Worm (Caenorhabditis elegans) whole organism, L1 larva: ENCODE measurements around the gene fbxb-104.

Source experiments
- C34B4.2 ChIP-seq: sonication (generic microtip); optimal IDR thresholded peaks from 2 replicates; lab custom pipeline; 2017; ENCODE audit warnings: mild to moderate bottlenecking, missing genetic modification characterization, missing compliant biosample characterization
- F16B12.6 ChIP-seq: fragments of 150-350 bp; optimal IDR thresholded peaks from 2 replicates; lab custom pipeline; 2014; ENCODE audit warnings: missing biosample characterization, missing genetic modification characterization
- Y116A8C.19 ChIP-seq: sonication (generic microtip); optimal IDR thresholded peaks from 2 replicates; lab custom pipeline; 2016; ENCODE audit warnings: missing compliant biosample characterization, missing genetic modification characterization, borderline replicate concordance
- aha-1 ChIP-seq: fragments of 150-350 bp; optimal IDR thresholded peaks from 2 replicates; lab custom pipeline; 2014; ENCODE audit warnings: missing biosample characterization, missing genetic modification characterization
- alr-1 ChIP-seq: fragments of 200-800 bp; sonication (Bioruptor generic); optimal IDR thresholded peaks from 2 replicates; lab custom pipeline; 2018; ENCODE audit warnings: borderline replicate concordance, mild to moderate bottlenecking, missing genetic modification characterization, missing compliant biosample characterization
- ama-1 ChIP-seq: fragments of 150-350 bp; optimal IDR thresholded peaks from 2 replicates; lab custom pipeline; 2014
- blmp-1 ChIP-seq: fragments of 150-350 bp; optimal IDR thresholded peaks from 2 replicates; lab custom pipeline; 2014; ENCODE audit warnings: missing biosample characterization, missing genetic modification characterization
- ceh-63 ChIP-seq: fragments of 200-800 bp; sonication (Bioruptor generic); optimal IDR thresholded peaks from 2 replicates; lab custom pipeline; 2018; ENCODE audit warnings: mild to moderate bottlenecking, missing genetic modification characterization, missing compliant biosample characterization
- ceh-8 ChIP-seq: fragments of 200-800 bp; sonication (Bioruptor generic); optimal IDR thresholded peaks from 2 replicates; lab custom pipeline; 2018; ENCODE audit warnings: mild to moderate bottlenecking, missing genetic modification characterization, moderate library complexity, missing compliant biosample characterization
- ceh-88 ChIP-seq: fragments of 200-800 bp; sonication (Bioruptor generic); IDR thresholded peaks from 2 replicates; pipeline ENCODE4 v1.3.6; 2022; ENCODE audit warnings: missing genetic modification characterization, missing compliant biosample characterization
- ceh-90 ChIP-seq: sonication (generic microtip); optimal IDR thresholded peaks from 2 replicates; lab custom pipeline; 2016; ENCODE audit warnings: missing genetic modification characterization, missing compliant biosample characterization
- efl-3 ChIP-seq: fragments of 200-800 bp; sonication (Bioruptor generic); optimal IDR thresholded peaks from 2 replicates; lab custom pipeline; 2018; ENCODE audit warnings: mild to moderate bottlenecking, missing genetic modification characterization, missing compliant biosample characterization
- egl-27 ChIP-seq, 2 experiments: fragments of 150-350 bp in 1 of 2; sonication (generic microtip); optimal IDR thresholded peaks; 3 replicates each; lab custom pipeline; 2017 to 2018; ENCODE audit warnings: missing biosample characterization in 2 of 2, missing genetic modification characterization in 2 of 2, missing genetic modification reagents in 2 of 2
- elt-2 ChIP-seq: sonication (generic microtip); optimal IDR thresholded peaks from 2 replicates; lab custom pipeline; 2016; ENCODE audit warnings: missing genetic modification characterization, mild to moderate bottlenecking, inconsistent platforms, missing compliant biosample characterization, missing genetic modification reagents
- ets-5 ChIP-seq: fragments of 200-800 bp; sonication (Bioruptor generic); IDR thresholded peaks from 2 replicates; pipeline ENCODE4 v1.3.6; 2022; ENCODE audit warnings: missing genetic modification characterization, missing compliant biosample characterization
- fkh-10 ChIP-seq: sonication (generic microtip); optimal IDR thresholded peaks from 2 replicates; lab custom pipeline; 2017; ENCODE audit warnings: missing biosample characterization, missing genetic modification reagents, missing genetic modification characterization
- grh-1 ChIP-seq: fragments of 200-800 bp; sonication (Bioruptor generic); IDR thresholded peaks from 2 replicates; pipeline ENCODE4 v1.3.6; 2022; ENCODE audit warnings: missing genetic modification reagents, missing genetic modification characterization, missing compliant biosample characterization
- hlh-17 ChIP-seq: fragments of 200-800 bp; sonication (Bioruptor generic); optimal IDR thresholded peaks from 2 replicates; lab custom pipeline; 2018; ENCODE audit warnings: missing genetic modification characterization, mild to moderate bottlenecking, missing compliant biosample characterization, moderate library complexity, borderline replicate concordance
- hlh-4 ChIP-seq: sonication (generic microtip); optimal IDR thresholded peaks from 2 replicates; lab custom pipeline; 2016; ENCODE audit warnings: mild to moderate bottlenecking, missing genetic modification characterization, missing compliant biosample characterization
- isw-1 ChIP-seq: fragments of 200-800 bp; sonication (Bioruptor generic); IDR thresholded peaks from 2 replicates; pipeline ENCODE4 v1.3.6; 2022; ENCODE audit warnings: missing genetic modification characterization, missing compliant biosample characterization
- jun-1 ChIP-seq: fragments of 150-350 bp; optimal IDR thresholded peaks from 2 replicates; lab custom pipeline; 2014; ENCODE audit warnings: missing biosample characterization, missing genetic modification reagents, missing genetic modification characterization
- lin-13 ChIP-seq: fragments of 150-350 bp; optimal IDR thresholded peaks from 2 replicates; lab custom pipeline; 2014; ENCODE audit warnings: missing biosample characterization, missing genetic modification reagents, missing genetic modification characterization
- lin-14 ChIP-seq: fragments of 200-800 bp; sonication (Bioruptor generic); optimal IDR thresholded peaks from 2 replicates; lab custom pipeline; 2018; ENCODE audit warnings: mild to moderate bottlenecking, missing genetic modification characterization, moderate library complexity, missing compliant biosample characterization
- lin-35 ChIP-seq, 2 experiments: fragments of 150-350 bp; optimal IDR thresholded peaks; 2 replicates each; lab custom pipeline; 2014; ENCODE audit warnings: missing biosample characterization in 2 of 2, missing genetic modification characterization in 2 of 2, missing genetic modification reagents in 2 of 2
- lin-39 ChIP-seq: fragments of 150-350 bp; optimal IDR thresholded peaks from 2 replicates; lab custom pipeline; 2014; ENCODE audit warnings: missing biosample characterization, missing genetic modification reagents, missing genetic modification characterization
- lir-3 ChIP-seq: sonication (generic microtip); optimal IDR thresholded peaks from 2 replicates; lab custom pipeline; 2016; ENCODE audit warnings: mild to moderate bottlenecking, missing genetic modification characterization, moderate library complexity, missing compliant biosample characterization; ENCODE audit not compliant: poor library complexity
- lsy-2 ChIP-seq, 2 experiments: fragments of 150-350 bp; optimal IDR thresholded peaks; 2 replicates each; lab custom pipeline; 2014; ENCODE audit warnings: missing biosample characterization in 2 of 2, missing genetic modification characterization in 2 of 2
- mdl-1 ChIP-seq, 2 experiments: fragments of 150-350 bp; optimal IDR thresholded peaks; 2 replicates each; lab custom pipeline; 2014 to 2017; ENCODE audit warnings: missing biosample characterization in 2 of 2, missing genetic modification characterization in 2 of 2, inconsistent platforms in 1 of 2
- mef-2 ChIP-seq: fragments of 150-350 bp; optimal IDR thresholded peaks from 2 replicates; lab custom pipeline; 2014; ENCODE audit warnings: missing biosample characterization, missing genetic modification characterization
- mep-1 ChIP-seq: fragments of 150-350 bp; optimal IDR thresholded peaks from 2 replicates; lab custom pipeline; 2014; ENCODE audit warnings: missing biosample characterization, missing genetic modification characterization
- nhr-11 ChIP-seq: fragments of 150-350 bp; optimal IDR thresholded peaks from 2 replicates; lab custom pipeline; 2014; ENCODE audit warnings: missing biosample characterization, missing genetic modification characterization
- nhr-12 ChIP-seq: sonication (generic microtip); optimal IDR thresholded peaks from 2 replicates; lab custom pipeline; 2017; ENCODE audit warnings: missing biosample characterization, missing genetic modification characterization
- nhr-237 ChIP-seq: fragments of 150-350 bp; optimal IDR thresholded peaks from 2 replicates; lab custom pipeline; 2014; ENCODE audit warnings: missing biosample characterization, missing genetic modification characterization
- nhr-28 ChIP-seq: fragments of 150-350 bp; optimal IDR thresholded peaks from 2 replicates; lab custom pipeline; 2014; ENCODE audit warnings: missing biosample characterization, missing genetic modification characterization
- nhr-71 ChIP-seq: sonication (generic microtip); optimal IDR thresholded peaks from 2 replicates; lab custom pipeline; 2016; ENCODE audit warnings: mild to moderate bottlenecking, missing genetic modification characterization, moderate library complexity, missing compliant biosample characterization
- nhr-76 ChIP-seq: sonication (generic microtip); optimal IDR thresholded peaks from 2 replicates; lab custom pipeline; 2017; ENCODE audit warnings: missing biosample characterization, missing genetic modification characterization
- nhr-84 ChIP-seq: sonication (generic microtip); optimal IDR thresholded peaks from 2 replicates; lab custom pipeline; 2017; ENCODE audit warnings: missing biosample characterization, missing genetic modification characterization
- nhr-85 ChIP-seq: sonication (generic microtip); peaks from one replicate; lab custom pipeline; 2016; ENCODE audit warnings: missing genetic modification characterization, inconsistent platforms, missing compliant biosample characterization
- pag-3 ChIP-seq: sonication (generic microtip); optimal IDR thresholded peaks from 2 replicates; lab custom pipeline; 2017; ENCODE audit warnings: missing genetic modification characterization, mild to moderate bottlenecking, missing compliant biosample characterization, antibody characterized with exemption, borderline replicate concordance; ENCODE audit not compliant: insufficient read depth
- skn-1 ChIP-seq: fragments of 150-350 bp; optimal IDR thresholded peaks from 2 replicates; lab custom pipeline; 2014; ENCODE audit warnings: missing biosample characterization, missing genetic modification characterization
- snpc-4 ChIP-seq: fragments of 150-350 bp; optimal IDR thresholded peaks from 2 replicates; lab custom pipeline; 2014; ENCODE audit warnings: missing biosample characterization, missing genetic modification characterization
- snu-23 ChIP-seq: sonication (generic microtip); optimal IDR thresholded peaks from 2 replicates; lab custom pipeline; 2016; ENCODE audit warnings: missing genetic modification characterization, missing compliant biosample characterization
- sox-4 ChIP-seq: sonication (generic microtip); optimal IDR thresholded peaks from 2 replicates; lab custom pipeline; 2016; ENCODE audit warnings: missing genetic modification characterization, missing compliant biosample characterization
- sup-37 ChIP-seq: fragments of 200-800 bp; sonication (Bioruptor generic); optimal IDR thresholded peaks from 2 replicates; lab custom pipeline; 2018; ENCODE audit warnings: mild to moderate bottlenecking, missing genetic modification characterization, missing compliant biosample characterization
- swsn-7 ChIP-seq: sonication (generic microtip); optimal IDR thresholded peaks from 2 replicates; lab custom pipeline; 2016; ENCODE audit warnings: missing genetic modification characterization, missing compliant biosample characterization
- tbx-2 ChIP-seq: sonication (generic microtip); optimal IDR thresholded peaks from 2 replicates; lab custom pipeline; 2016; ENCODE audit warnings: missing genetic modification characterization, missing compliant biosample characterization
- tlp-1 ChIP-seq: fragments of 150-350 bp; optimal IDR thresholded peaks from 2 replicates; lab custom pipeline; 2014; ENCODE audit warnings: missing biosample characterization, missing genetic modification characterization
- unc-130 ChIP-seq: fragments of 150-350 bp; optimal IDR thresholded peaks from 2 replicates; lab custom pipeline; 2017; ENCODE audit warnings: missing biosample characterization, missing genetic modification characterization, inconsistent platforms
- unc-30 ChIP-seq: sonication (generic microtip); optimal IDR thresholded peaks from 2 replicates; lab custom pipeline; 2017; ENCODE audit warnings: missing biosample characterization, missing genetic modification characterization
- unc-98 ChIP-seq: fragments of 200-800 bp; sonication (Bioruptor generic); IDR thresholded peaks from 2 replicates; pipeline ENCODE4 v1.3.6; 2022; ENCODE audit warnings: missing genetic modification characterization, missing compliant biosample characterization
- xbp-1 ChIP-seq: sonication (generic microtip); optimal IDR thresholded peaks from 2 replicates; lab custom pipeline; 2016; ENCODE audit warnings: missing genetic modification characterization, missing compliant biosample characterization
- zag-1 ChIP-seq: fragments of 150-350 bp; optimal IDR thresholded peaks from 2 replicates; lab custom pipeline; 2014; ENCODE audit warnings: missing biosample characterization, missing genetic modification characterization
- ztf-11 ChIP-seq, 2 experiments: sonication (generic microtip); optimal IDR thresholded peaks; 2 replicates each; lab custom pipeline; 2016 to 2017; ENCODE audit warnings: missing genetic modification characterization in 2 of 2, missing biosample characterization in 1 of 2, missing compliant biosample characterization in 1 of 2
- ztf-4 ChIP-seq: fragments of 150-350 bp; optimal IDR thresholded peaks from 2 replicates; lab custom pipeline; 2014; ENCODE audit warnings: missing biosample characterization, missing genetic modification characterization

fbxb-104 gene

DNA sequence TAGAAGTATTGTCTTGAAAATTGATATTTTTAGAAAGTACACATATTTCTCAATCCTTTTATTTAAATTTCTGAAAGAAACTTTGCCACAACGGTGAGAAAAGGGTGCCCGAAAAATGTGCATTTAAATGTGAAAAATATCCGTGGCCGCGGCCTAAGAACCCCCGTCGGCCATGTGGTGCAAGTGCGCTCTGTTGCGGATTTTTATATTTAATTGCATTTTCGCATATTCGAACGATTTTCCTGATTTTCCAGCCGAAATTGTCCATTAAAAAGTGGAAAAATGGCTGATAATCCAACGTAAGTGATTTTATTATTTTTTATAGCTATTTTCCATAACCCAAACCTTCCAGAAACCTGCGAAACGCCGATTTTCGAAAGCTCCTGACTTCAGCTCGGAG lies 5.2 kb upstream of the fbxb-104 start, which contains the start of gene smu-2:
Gene smu-2 (plus strand): TSS at position 178 of the 400 bp plus-strand sequence.
- TF ChIP-seq unc-30 (tag; lab: Kevin White, UChicago) (no peak), snpc-4 (tag; lab: Kevin White, UChicago) (peak; percentile 41), ceh-90 (peak; percentile 84), aha-1 (no peak), snu-23 (no peak), nhr-12 (no peak), ztf-4 (tag; lab: Kevin White, UChicago) (no peak), alr-1 (tag; lab: Kevin White, UChicago) (no peak), ceh-88 (GFP tag; lab: Robert Waterston, UW) (no peak), elt-2 (peak; percentile 48), swsn-7 (tag; lab: Kevin White, UChicago) (no peak), unc-98 (GFP tag; lab: Robert Waterston, UW) (peak; percentile 68), mdl-1 (tag; optimal IDR thresholded peaks at IDR 0.05; lab: Kevin White, UChicago) (no peak), nhr-76 (tag; lab: Kevin White, UChicago) (no peak), unc-130 (no peak), lin-39 (tag; lab: Kevin White, UChicago) (peak; percentile 1), isw-1 (peak; percentile 68), tbx-2 (tag; lab: Kevin White, UChicago) (peak; percentile 71), blmp-1 (tag; lab: Kevin White, UChicago) (no peak), nhr-28 (tag; lab: Kevin White, UChicago) (no peak), skn-1 (tag; lab: Kevin White, UChicago) (peak; percentile 37), tlp-1 (tag; lab: Kevin White, UChicago) (no peak), grh-1 (no peak), nhr-71 (tag; lab: Kevin White, UChicago) (no peak), lin-35 (GFP tag; optimal IDR thresholded peaks at IDR 0.05; lab: Kevin White, UChicago) (peak; percentile 51 to 70), pag-3 (tag; lab: Kevin White, UChicago) (no peak), efl-3 (GFP tag; lab: Kevin White, UChicago) (no peak), F16B12.6 (tag; lab: Kevin White, UChicago) (peak; percentile 53), nhr-237 (tag; lab: Kevin White, UChicago) (peak; percentile 39), egl-27 (tag; optimal IDR thresholded peaks at IDR 0.05; lab: Kevin White, UChicago) (no peak), ama-1 (lab: Kevin White, UChicago) (no peak), sox-4 (peak; percentile 66), xbp-1 (tag; lab: Kevin White, UChicago) (peak; percentile 62), nhr-11 (no peak), ceh-8 (no peak), lir-3 (tag; lab: Kevin White, UChicago) (peak; percentile 87), hlh-17 (GFP tag; lab: Kevin White, UChicago) (no peak), jun-1 (tag; lab: Kevin White, UChicago) (no peak), zag-1 (tag; lab: Kevin White, UChicago) (no peak), ztf-11 (tag; optimal IDR thresholded peaks at IDR 0.05; lab: Kevin White, UChicago) (peak in 1 of 2 experiments; percentile 77), lsy-2 (tag; optimal IDR thresholded peaks at IDR 0.05; lab: Kevin White, UChicago) (peak; percentile 69 to 75), mef-2 (tag; lab: Kevin White, UChicago) (no peak), Y116A8C.19 (tag; lab: Kevin White, UChicago) (no peak), nhr-84 (tag; lab: Kevin White, UChicago) (no peak), fkh-10 (peak; percentile 44), hlh-4 (no peak), ceh-63 (GFP tag; lab: Kevin White, UChicago) (no peak), lin-13 (GFP tag; lab: Kevin White, UChicago) (peak; percentile 28), lin-14 (GFP tag; lab: Kevin White, UChicago) (no peak), nhr-85 (tag; lab: Kevin White, UChicago) (peak; percentile 83), sup-37 (GFP tag; lab: Kevin White, UChicago) (no peak), ets-5 (no peak), C34B4.2 (tag; lab: Kevin White, UChicago) (no peak), mep-1 (peak; percentile 68)
